Worm (Caenorhabditis elegans): Measurements from ENCODE around the gene klp-6.

DNA sequence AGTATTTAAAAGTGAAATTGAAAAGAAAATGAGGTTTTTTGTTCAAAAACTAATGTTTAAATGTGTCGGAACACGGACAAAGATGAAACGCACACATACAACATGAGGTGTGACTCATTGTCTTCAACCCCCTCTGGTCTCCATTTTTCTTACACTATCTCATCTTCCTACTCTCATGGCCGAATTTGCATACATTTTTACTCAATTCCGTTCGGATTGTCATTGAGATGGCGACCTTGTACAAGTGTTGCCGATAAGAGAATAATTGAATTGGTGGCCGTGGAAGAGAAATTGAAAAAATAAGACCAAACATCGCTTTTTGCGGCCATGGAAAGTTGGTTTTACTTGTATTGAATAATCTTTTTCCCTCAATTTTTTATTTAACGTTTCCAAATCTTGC, 16.4 kb downstream of the klp-6 start, which contains the start of gene txbp-3:
- peak; percentile 0 for TF ChIP-seq pqm-1 (tag; optimal IDR thresholded peaks at IDR 0.05)
- TF ChIP-seq aly-2 (tag; optimal IDR thresholded peaks at IDR 0.05), result no peak
- no peak for TF ChIP-seq elt-1 (tag; optimal IDR thresholded peaks at IDR 0.05)
- TF ChIP-seq nhr-67 (tag; optimal IDR thresholded peaks at IDR 0.05), result no peak
- TF ChIP-seq ceh-82 (tag; optimal IDR thresholded peaks at IDR 0.05), result no peak
- no peak for TF ChIP-seq sea-2 (GFP tag; optimal IDR thresholded peaks at IDR 0.05)
- no peak for TF ChIP-seq nhr-77 (tag; optimal IDR thresholded peaks at IDR 0.05)
- no peak for TF ChIP-seq elt-3 (tag; optimal IDR thresholded peaks at IDR 0.05)
- no peak for TF ChIP-seq ZK546.5 (tag; optimal IDR thresholded peaks at IDR 0.05)
- TF ChIP-seq nhr-43 (tag; optimal IDR thresholded peaks at IDR 0.05; ENCODE audit: poor library complexity, severe bottlenecking), result peak; percentile 9
- TF ChIP-seq eor-1 (tag; optimal IDR thresholded peaks at IDR 0.05), result no peak

All from whole organism, L3 larva.